Worm (Caenorhabditis elegans) whole organism, L3 larva: Measurements from ENCODE around the gene F42A10.7.

Source experiments
- aly-2 ChIP-seq: fragments of 150-350 bp; optimal IDR thresholded peaks from 2 replicates; lab custom pipeline; 2014; ENCODE audit warnings: missing biosample characterization, missing genetic modification characterization
- ama-1 ChIP-seq: fragments of 150-350 bp; optimal IDR thresholded peaks from 2 replicates; lab custom pipeline; 2018
- ceh-82 ChIP-seq: fragments of 150-350 bp; optimal IDR thresholded peaks from 2 replicates; lab custom pipeline; 2014; ENCODE audit warnings: missing biosample characterization, missing genetic modification characterization
- elt-2 ChIP-seq: sonication (generic microtip); optimal IDR thresholded peaks from 2 replicates; lab custom pipeline; 2016; ENCODE audit warnings: missing genetic modification reagents, mild to moderate bottlenecking, missing genetic modification characterization, missing compliant biosample characterization
- jun-1 ChIP-seq: fragments of 150-350 bp; optimal IDR thresholded peaks from 2 replicates; lab custom pipeline; 2014; ENCODE audit warnings: missing biosample characterization, missing genetic modification reagents, missing genetic modification characterization
- lin-15B ChIP-seq: fragments of 150-350 bp; optimal IDR thresholded peaks from 2 replicates; lab custom pipeline; 2014; ENCODE audit warnings: missing biosample characterization, missing genetic modification characterization
- mdl-1 ChIP-seq: fragments of 150-350 bp; optimal IDR thresholded peaks from 2 replicates; lab custom pipeline; 2014; ENCODE audit warnings: missing biosample characterization, missing genetic modification characterization
- nhr-12 ChIP-seq: fragments of 150-350 bp; optimal IDR thresholded peaks from 2 replicates; lab custom pipeline; 2014; ENCODE audit warnings: missing biosample characterization, missing genetic modification characterization
- nhr-23 ChIP-seq: fragments of 150-350 bp; optimal IDR thresholded peaks from 2 replicates; lab custom pipeline; 2014; ENCODE audit warnings: missing biosample characterization, missing genetic modification reagents, missing genetic modification characterization
- nhr-76 ChIP-seq: fragments of 150-350 bp; sonication (generic microtip); optimal IDR thresholded peaks from 5 replicates; lab custom pipeline; 2014; ENCODE audit warnings: missing biosample characterization, missing genetic modification characterization
- pqm-1 ChIP-seq: fragments of 150-350 bp; optimal IDR thresholded peaks from 2 replicates; lab custom pipeline; 2017; ENCODE audit warnings: missing biosample characterization, missing genetic modification characterization, inconsistent platforms
- snpc-4 ChIP-seq: fragments of 150-350 bp; optimal IDR thresholded peaks from 2 replicates; lab custom pipeline; 2014; ENCODE audit warnings: missing biosample characterization, missing genetic modification characterization
- unc-62 ChIP-seq: fragments of 150-350 bp; sonication (generic microtip); optimal IDR thresholded peaks from 4 replicates; lab custom pipeline; 2014; ENCODE audit warnings: missing biosample characterization, missing genetic modification reagents, missing genetic modification characterization
- ztf-4 ChIP-seq: fragments of 150-350 bp; optimal IDR thresholded peaks from 2 replicates; lab custom pipeline; 2014; ENCODE audit warnings: missing biosample characterization, missing genetic modification characterization

ce11 chrIII:6135211-6135610 lies 43.3 kb downstream of the F42A10.7 start:
- TF ChIP-seq nhr-76 (tag; lab: Kevin White, UChicago) (no peak), lin-15B (tag; lab: Kevin White, UChicago) (no peak), unc-62 (GFP tag; lab: Kevin White, UChicago) (no peak), ama-1 (lab: Kevin White, UChicago) (peak; percentile 12), ceh-82 (no peak), jun-1 (no peak), mdl-1 (tag; lab: Kevin White, UChicago) (no peak), ztf-4 (no peak), elt-2 (tag; lab: Kevin White, UChicago) (no peak), snpc-4 (tag; lab: Kevin White, UChicago) (peak; percentile 31), aly-2 (no peak), nhr-12 (tag; lab: Kevin White, UChicago) (no peak), pqm-1 (no peak), nhr-23 (tag; lab: Kevin White, UChicago) (no peak)
